Worm (Caenorhabditis elegans) whole organism, late embryonic: ENCODE results near the gene unc-79.

ENCODE experiments used
- T23F11.4 ChIP-seq: fragments of 200-800 bp; sonication (Bioruptor generic); optimal IDR thresholded peaks from 2 replicates; lab custom pipeline; 2018; ENCODE audit warnings: mild to moderate bottlenecking, missing genetic modification characterization, missing compliant biosample characterization
- ama-1 ChIP-seq: fragments of 150-350 bp; optimal IDR thresholded peaks from 2 replicates; lab custom pipeline; 2014
- dve-1 ChIP-seq: sonication (generic microtip); optimal IDR thresholded peaks from 2 replicates; lab custom pipeline; 2017; ENCODE audit warnings: antibody characterized with exemption, mild to moderate bottlenecking, missing genetic modification characterization, missing compliant biosample characterization
- gmeb-2 ChIP-seq: sonication (generic microtip); optimal IDR thresholded peaks from 2 replicates; lab custom pipeline; 2016; ENCODE audit warnings: missing genetic modification characterization, inconsistent platforms, missing compliant biosample characterization
- lin-11 ChIP-seq: fragments of 200-800 bp; sonication (Bioruptor generic); optimal IDR thresholded peaks from 2 replicates; lab custom pipeline; 2018; ENCODE audit warnings: mild to moderate bottlenecking, missing genetic modification characterization, missing compliant biosample characterization
- nfya-1 ChIP-seq: sonication (generic microtip); optimal IDR thresholded peaks from 2 replicates; lab custom pipeline; 2017; ENCODE audit warnings: missing genetic modification characterization, mild to moderate bottlenecking, missing compliant biosample characterization, antibody characterized with exemption, moderate library complexity
- nhr-11 ChIP-seq: fragments of 150-350 bp; optimal IDR thresholded peaks from 2 replicates; lab custom pipeline; 2014; ENCODE audit warnings: missing biosample characterization, missing genetic modification characterization
- tbx-2 ChIP-seq: sonication (generic microtip); optimal IDR thresholded peaks from 2 replicates; lab custom pipeline; 2016; ENCODE audit warnings: missing genetic modification characterization, missing compliant biosample characterization

DNA sequence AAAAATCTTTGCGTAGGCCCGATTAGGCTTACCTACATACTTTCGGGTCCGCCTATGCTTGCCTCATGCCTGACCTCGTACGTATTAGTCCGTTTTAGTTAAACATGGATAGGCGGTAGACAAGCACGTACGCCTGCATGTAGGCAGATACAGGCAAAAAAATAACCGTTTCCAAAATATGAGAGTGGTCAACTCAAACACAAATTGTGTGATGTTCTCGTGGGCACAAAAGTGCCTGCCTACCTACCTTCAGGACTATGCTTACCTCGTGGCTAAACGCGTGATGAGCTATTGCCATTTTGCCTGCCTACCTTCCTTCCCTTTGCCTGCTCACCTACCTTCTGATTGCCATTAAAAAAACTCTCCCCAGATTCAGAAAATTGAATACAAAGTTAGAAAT is 40.2 kb downstream of the unc-79 start:
- no peak for TF ChIP-seq nfya-1 (tag; lab: Kevin White, UChicago)
- no peak for TF ChIP-seq nhr-11 (tag; lab: Kevin White, UChicago)
- no peak for TF ChIP-seq ama-1 (lab: Kevin White, UChicago)
- TF ChIP-seq lin-11 (tag; lab: Kevin White, UChicago), result no peak
- TF ChIP-seq tbx-2 (tag; lab: Kevin White, UChicago), result no peak
- no peak for TF ChIP-seq gmeb-2 (tag; lab: Kevin White, UChicago)
- TF ChIP-seq dve-1, result no peak
- TF ChIP-seq T23F11.4, result no peak
